Worm (Caenorhabditis elegans) whole organism, young adult: ENCODE data around the gene R151.1.

Experiments used
- B0336.3 ChIP-seq: fragments of 200-800 bp; sonication (Bioruptor generic); IDR thresholded peaks from 2 replicates; pipeline ENCODE4 v1.3.6; 2022; ENCODE audit warnings: missing genetic modification characterization, missing compliant biosample characterization
- C06A6.2 ChIP-seq: fragments of 200-800 bp; sonication (Bioruptor generic); conservative IDR thresholded peaks from 2 replicates; pipeline ENCODE4 v1.3.6; 2022; ENCODE audit warnings: missing genetic modification characterization, missing compliant biosample characterization
- D2030.7 ChIP-seq: fragments of 200-800 bp; sonication (Bioruptor generic); IDR thresholded peaks from 2 replicates; pipeline ENCODE4 v1.3.6; 2022; ENCODE audit warnings: missing genetic modification reagents, missing genetic modification characterization, missing compliant biosample characterization
- F23B12.7 ChIP-seq: sonication (generic microtip); optimal IDR thresholded peaks from 2 replicates; lab custom pipeline; 2017; ENCODE audit warnings: missing genetic modification characterization, mild to moderate bottlenecking, missing compliant biosample characterization, antibody characterized with exemption, moderate library complexity; ENCODE audit not compliant: insufficient read depth
- F33H1.4 ChIP-seq: fragments of 200-800 bp; sonication (Bioruptor generic); IDR thresholded peaks from 2 replicates; pipeline ENCODE4 v1.3.6; 2022; ENCODE audit warnings: missing genetic modification reagents, missing genetic modification characterization, missing compliant biosample characterization
- F49E8.2 ChIP-seq: sonication (generic microtip); optimal IDR thresholded peaks from 3 replicates; lab custom pipeline; 2017; ENCODE audit warnings: missing genetic modification characterization, mild to moderate bottlenecking, missing compliant biosample characterization, antibody characterized with exemption, moderate library complexity; ENCODE audit not compliant: insufficient read depth
- F52B5.7 ChIP-seq: sonication (generic microtip); optimal IDR thresholded peaks from 2 replicates; lab custom pipeline; 2016; ENCODE audit warnings: mild to moderate bottlenecking, missing genetic modification characterization, missing compliant biosample characterization
- K11D2.4 ChIP-seq: fragments of 200-800 bp; sonication (Bioruptor generic); IDR thresholded peaks from 2 replicates; pipeline ENCODE4 v1.3.6; 2022; ENCODE audit warnings: missing genetic modification reagents, missing genetic modification characterization, missing compliant biosample characterization
- T26A5.8 ChIP-seq: sonication (generic microtip); optimal IDR thresholded peaks from 2 replicates; lab custom pipeline; 2016; ENCODE audit warnings: missing genetic modification characterization, missing compliant biosample characterization
- Y53G8AR.9 ChIP-seq: fragments of 200-800 bp; sonication (Bioruptor generic); conservative IDR thresholded peaks from 2 replicates; pipeline ENCODE4 v1.3.6; 2022; ENCODE audit warnings: missing genetic modification reagents, missing genetic modification characterization, missing compliant biosample characterization
- akir-1 ChIP-seq: fragments of 200-800 bp; sonication (Bioruptor generic); optimal IDR thresholded peaks from 2 replicates; lab custom pipeline; 2018; ENCODE audit warnings: mild to moderate bottlenecking, missing genetic modification characterization, moderate library complexity, missing compliant biosample characterization
- aptf-3 ChIP-seq: fragments of 200-800 bp; sonication (Bioruptor generic); IDR thresholded peaks from 2 replicates; pipeline ENCODE4 v1.3.6; 2022; ENCODE audit warnings: missing genetic modification characterization, missing compliant biosample characterization
- atf-7 ChIP-seq: sonication (generic microtip); optimal IDR thresholded peaks from 2 replicates; lab custom pipeline; 2017; ENCODE audit warnings: mild to moderate bottlenecking, missing genetic modification characterization, missing compliant biosample characterization
- attf-5 ChIP-seq: fragments of 200-800 bp; sonication (Bioruptor generic); optimal IDR thresholded peaks from 2 replicates; lab custom pipeline; 2018; ENCODE audit warnings: mild to moderate bottlenecking, missing genetic modification characterization, missing compliant biosample characterization
- ceh-100 ChIP-seq: fragments of 200-800 bp; sonication (Bioruptor generic); IDR thresholded peaks from 2 replicates; pipeline ENCODE4 v1.3.6; 2022; ENCODE audit warnings: missing genetic modification reagents, missing genetic modification characterization, missing compliant biosample characterization
- ceh-27 ChIP-seq: fragments of 200-800 bp; sonication (Bioruptor generic); optimal IDR thresholded peaks from 2 replicates; lab custom pipeline; 2018; ENCODE audit warnings: mild to moderate bottlenecking, missing genetic modification characterization, moderate library complexity, missing compliant biosample characterization
- chd-7 ChIP-seq: sonication (generic microtip); optimal IDR thresholded peaks from 2 replicates; lab custom pipeline; 2016; ENCODE audit warnings: mild to moderate bottlenecking, missing genetic modification characterization, moderate library complexity, missing compliant biosample characterization
- dox-1 ChIP-seq: fragments of 200-800 bp; sonication (Bioruptor generic); IDR thresholded peaks from 2 replicates; pipeline ENCODE4 v1.3.6; 2022; ENCODE audit warnings: missing genetic modification reagents, missing genetic modification characterization, missing compliant biosample characterization
- dpl-1 ChIP-seq: fragments of 150-350 bp; optimal IDR thresholded peaks from 2 replicates; lab custom pipeline; 2014; ENCODE audit warnings: missing biosample characterization, missing genetic modification reagents, missing genetic modification characterization
- efl-1 ChIP-seq: fragments of 150-350 bp; optimal IDR thresholded peaks from 2 replicates; lab custom pipeline; 2014; ENCODE audit warnings: missing biosample characterization, missing genetic modification reagents, missing genetic modification characterization
- egl-18 ChIP-seq: fragments of 200-800 bp; sonication (Bioruptor generic); IDR thresholded peaks from 2 replicates; pipeline ENCODE4 v1.3.6; 2022; ENCODE audit warnings: missing genetic modification reagents, missing genetic modification characterization, missing compliant biosample characterization
- let-607 ChIP-seq, 2 experiments: fragments of 200-800 bp in 1 of 2; sonication (Bioruptor generic) in 1 of 2; sonication (generic microtip) in 1 of 2; optimal IDR thresholded peaks; 2 replicates each; lab custom pipeline; 2016 to 2018; ENCODE audit warnings: mild to moderate bottlenecking in 2 of 2, missing compliant biosample characterization in 2 of 2, missing genetic modification characterization in 2 of 2, moderate library complexity in 2 of 2, missing genotype in 1 of 2
- lin-35 ChIP-seq, 3 experiments: fragments of 150-350 bp in 2 of 3; sonication (generic microtip) in 1 of 3; optimal IDR thresholded peaks; 2 replicates each; lab custom pipeline; 2014 to 2018; ENCODE audit warnings: missing biosample characterization in 3 of 3, missing genetic modification characterization in 3 of 3, missing genetic modification reagents in 3 of 3
- lin-40 ChIP-seq: sonication (generic microtip); optimal IDR thresholded peaks from 2 replicates; lab custom pipeline; 2016; ENCODE audit warnings: missing genetic modification characterization, mild to moderate bottlenecking, missing compliant biosample characterization, missing genotype, missing genetic modification reagents
- lir-1 ChIP-seq: fragments of 200-800 bp; sonication (Bioruptor generic); conservative IDR thresholded peaks from 2 replicates; pipeline ENCODE4 v1.3.6; 2022; ENCODE audit warnings: missing genetic modification reagents, missing genetic modification characterization, missing compliant biosample characterization
- lsl-1 ChIP-seq: fragments of 200-800 bp; sonication (Bioruptor generic); optimal IDR thresholded peaks from 2 replicates; lab custom pipeline; 2018; ENCODE audit warnings: mild to moderate bottlenecking, missing genetic modification characterization, moderate library complexity, missing compliant biosample characterization
- madf-10 ChIP-seq: sonication (generic microtip); optimal IDR thresholded peaks from 2 replicates; lab custom pipeline; 2016; ENCODE audit warnings: mild to moderate bottlenecking, missing genetic modification characterization, missing compliant biosample characterization
- madf-3 ChIP-seq: fragments of 200-800 bp; sonication (Bioruptor generic); IDR thresholded peaks from 2 replicates; pipeline ENCODE4 v1.3.6; 2022; ENCODE audit warnings: missing genetic modification reagents, missing genetic modification characterization, missing compliant biosample characterization
- madf-6 ChIP-seq: fragments of 200-800 bp; sonication (Bioruptor generic); IDR thresholded peaks from 2 replicates; pipeline ENCODE4 v1.3.6; 2022; ENCODE audit warnings: missing genetic modification reagents, missing genetic modification characterization, missing compliant biosample characterization
- madf-8 ChIP-seq: fragments of 200-800 bp; sonication (Bioruptor generic); conservative IDR thresholded peaks from 2 replicates; pipeline ENCODE4 v1.3.6; 2022; ENCODE audit warnings: missing genetic modification reagents, missing genetic modification characterization, missing compliant biosample characterization
- mcd-1 ChIP-seq: fragments of 200-800 bp; sonication (Bioruptor generic); IDR thresholded peaks from 2 replicates; pipeline ENCODE4 v1.3.6; 2022; ENCODE audit warnings: missing genetic modification reagents, missing genetic modification characterization, missing compliant biosample characterization
- nhr-179 ChIP-seq: sonication (generic microtip); optimal IDR thresholded peaks from 2 replicates; lab custom pipeline; 2016; ENCODE audit warnings: mild to moderate bottlenecking, missing genetic modification characterization, missing compliant biosample characterization
- nhr-80 ChIP-seq: sonication (generic microtip); optimal IDR thresholded peaks from 2 replicates; lab custom pipeline; 2016; ENCODE audit warnings: missing genetic modification characterization, missing compliant biosample characterization
- pbrm-1 ChIP-seq: fragments of 200-800 bp; sonication (Bioruptor generic); IDR thresholded peaks from 2 replicates; pipeline ENCODE4 v1.3.6; 2022; ENCODE audit warnings: missing genetic modification reagents, missing genetic modification characterization, missing compliant biosample characterization
- rcor-1 ChIP-seq: fragments of 200-800 bp; sonication (Bioruptor generic); IDR thresholded peaks from 2 replicates; pipeline ENCODE4 v1.3.6; 2022; ENCODE audit warnings: missing genetic modification reagents, missing genetic modification characterization, missing compliant biosample characterization
- snpc-1.1 ChIP-seq: sonication (generic microtip); optimal IDR thresholded peaks from 2 replicates; lab custom pipeline; 2017; ENCODE audit warnings: missing genetic modification characterization, mild to moderate bottlenecking, missing compliant biosample characterization, antibody characterized with exemption, moderate library complexity, missing genotype, missing genetic modification reagents; ENCODE audit not compliant: insufficient read depth
- snpc-4 ChIP-seq, 5 experiments: fragments of 150-350 bp in 1 of 5; sonication (generic microtip) in 4 of 5; optimal IDR thresholded peaks; 2 replicates each; lab custom pipeline; 2014 to 2018; ENCODE audit warnings: missing genetic modification characterization in 5 of 5, missing biosample characterization in 3 of 5, antibody characterized with exemption in 2 of 5, mild to moderate bottlenecking in 2 of 5, missing compliant biosample characterization in 2 of 5, missing genotype in 2 of 5, moderate library complexity in 2 of 5, missing genetic modification reagents in 1 of 5
- somi-1 ChIP-seq: fragments of 200-800 bp; sonication (Bioruptor generic); optimal IDR thresholded peaks from 2 replicates; lab custom pipeline; 2018; ENCODE audit warnings: mild to moderate bottlenecking, missing genetic modification characterization, missing compliant biosample characterization
- tlf-1 ChIP-seq: fragments of 200-800 bp; sonication (Bioruptor generic); optimal IDR thresholded peaks from 2 replicates; lab custom pipeline; 2018; ENCODE audit warnings: mild to moderate bottlenecking, missing genetic modification characterization, missing compliant biosample characterization
- xnd-1 ChIP-seq: sonication (generic microtip); optimal IDR thresholded peaks from 2 replicates; lab custom pipeline; 2016; ENCODE audit warnings: missing genotype, missing genetic modification reagents, missing genetic modification characterization, missing compliant biosample characterization
- ztf-18 ChIP-seq: sonication (generic microtip); optimal IDR thresholded peaks from 2 replicates; lab custom pipeline; 2016; ENCODE audit warnings: missing genotype, mild to moderate bottlenecking, missing genetic modification characterization, missing compliant biosample characterization
- ztf-22 ChIP-seq: fragments of 200-800 bp; sonication (Bioruptor generic); optimal IDR thresholded peaks from 2 replicates; lab custom pipeline; 2018; ENCODE audit warnings: mild to moderate bottlenecking, missing genetic modification characterization, moderate library complexity, missing compliant biosample characterization
- ztf-28 ChIP-seq: fragments of 200-800 bp; sonication (Bioruptor generic); IDR thresholded peaks from 2 replicates; pipeline ENCODE4 v1.3.6; 2022; ENCODE audit warnings: missing genetic modification reagents, missing genetic modification characterization, missing compliant biosample characterization

Gene R151.1

DNA sequence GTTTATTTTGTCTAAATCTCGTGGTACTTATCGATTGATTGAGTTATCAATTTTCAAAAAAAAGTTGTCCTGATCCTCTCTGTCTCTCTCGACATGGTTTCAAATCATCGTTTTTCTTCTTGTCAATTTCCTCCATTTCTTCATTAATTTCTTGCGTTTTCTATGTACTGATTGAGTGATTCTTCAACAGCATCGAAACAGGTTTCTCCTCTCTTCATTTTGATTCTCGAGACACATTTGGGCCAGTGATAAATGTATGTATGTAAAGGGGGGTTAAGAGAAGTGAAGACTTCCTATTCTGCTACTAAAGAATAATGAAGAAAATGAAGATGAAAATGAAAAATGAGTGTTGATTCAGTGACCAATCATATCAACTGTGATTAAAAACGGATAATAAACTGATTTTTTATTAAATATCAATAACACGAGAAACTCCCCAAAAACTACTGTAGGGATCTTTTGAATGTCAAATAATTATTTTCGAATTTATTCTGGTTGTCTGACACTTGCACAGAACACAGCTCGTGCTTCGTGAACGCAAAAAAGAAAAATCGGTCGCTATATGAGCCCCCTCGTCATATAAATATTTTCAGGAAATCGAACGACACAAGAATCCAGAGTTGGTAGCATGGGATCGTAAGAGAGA is 13.1 kb upstream of the R151.1 start:
- TF ChIP-seq somi-1 (GFP tag; lab: Kevin White, UChicago): peak; percentile 26
- TF ChIP-seq lin-40 (tag; lab: Kevin White, UChicago): peak; percentile 20
- TF ChIP-seq dox-1: no peak

ce11 chrIII:7207903-7208497 is 8.3 kb upstream of the R151.1 start, which contains the start of gene rpl-6:
TSS of gene rpl-6 (plus strand) at chrIII:7208447.
- TF ChIP-seq ztf-28 (GFP tag; lab: Robert Waterston, UW): 0 out of 2 replicates have a peak, but pooled peaks have one; percentile 62
- TF ChIP-seq let-607 (tag; optimal IDR thresholded peaks at IDR 0.05; lab: Kevin White, UChicago): peak in 1 of 2 experiments; percentile 42
- peak; percentile 4 for TF ChIP-seq madf-10 (tag; lab: Kevin White, UChicago)
- peak; percentile 65; the same call in 1 of the 2 replicates for TF ChIP-seq K11D2.4 (GFP tag; lab: Robert Waterston, UW)
- TF ChIP-seq egl-18 (GFP tag; lab: Robert Waterston, UW): no peak
- TF ChIP-seq ztf-22 (GFP tag; lab: Kevin White, UChicago): no peak
- TF ChIP-seq D2030.7 (GFP tag; lab: Robert Waterston, UW): 0 out of 2 replicates have a peak, but pooled peaks have one; percentile 44
- peak; percentile 98 for TF ChIP-seq F33H1.4 (GFP tag; lab: Robert Waterston, UW)
- no peak; the same call in 1 of the 2 replicates for TF ChIP-seq C06A6.2 (GFP tag; lab: Robert Waterston, UW)
- TF ChIP-seq F23B12.7 (tag; lab: Kevin White, UChicago): peak; percentile 79
- TF ChIP-seq ceh-100 (GFP tag; lab: Robert Waterston, UW): peak; percentile 29; the same call in 1 of the 2 replicates
- TF ChIP-seq T26A5.8 (tag; lab: Kevin White, UChicago): no peak
- peak; percentile 1 for TF ChIP-seq xnd-1 (tag; lab: Kevin White, UChicago)
- TF ChIP-seq madf-6 (GFP tag; lab: Robert Waterston, UW): peak; percentile 83
- TF ChIP-seq akir-1: no peak
- peak; percentile 68 for TF ChIP-seq lin-40 (tag; lab: Kevin White, UChicago)
- TF ChIP-seq dpl-1: peak; percentile 35
- TF ChIP-seq F49E8.2 (tag; lab: Kevin White, UChicago): peak; percentile 47
- TF ChIP-seq Y53G8AR.9: peak; percentile 84
- TF ChIP-seq mcd-1 (GFP tag; lab: Robert Waterston, UW): peak; percentile 81
- peak; percentile 64 for TF ChIP-seq attf-5
- TF ChIP-seq tlf-1 (GFP tag; lab: Kevin White, UChicago): peak; percentile 88
- TF ChIP-seq lsl-1 (GFP tag; lab: Kevin White, UChicago): peak; percentile 91
- TF ChIP-seq madf-8 (GFP tag; lab: Robert Waterston, UW): peak; percentile 54
- peak; percentile 37 for TF ChIP-seq snpc-1.1 (tag; lab: Kevin White, UChicago)
- no peak for TF ChIP-seq F52B5.7 (tag; lab: Kevin White, UChicago)
- TF ChIP-seq ceh-27 (GFP tag; lab: Kevin White, UChicago): peak; percentile 82
- peak; percentile 47 for TF ChIP-seq ztf-18 (tag; lab: Kevin White, UChicago)
- peak; percentile 72 for TF ChIP-seq pbrm-1 (GFP tag; lab: Robert Waterston, UW)
- TF ChIP-seq chd-7 (tag; lab: Kevin White, UChicago): no peak
- no peak for TF ChIP-seq B0336.3 (GFP tag; lab: Robert Waterston, UW)
- TF ChIP-seq rcor-1 (GFP tag; lab: Robert Waterston, UW): peak; percentile 73
- TF ChIP-seq lin-35 (GFP tag; optimal IDR thresholded peaks at IDR 0.05; lab: Kevin White, UChicago): peak in 1 of 3 experiments; percentile 86
- TF ChIP-seq atf-7 (tag; lab: Kevin White, UChicago): no peak
- peak; percentile 84 for TF ChIP-seq madf-3 (GFP tag; lab: Robert Waterston, UW)
- peak; percentile 68 for TF ChIP-seq efl-1 (GFP tag; lab: Kevin White, UChicago)
- TF ChIP-seq aptf-3 (GFP tag; lab: Robert Waterston, UW): no peak
- TF ChIP-seq nhr-179 (tag; lab: Kevin White, UChicago): no peak
- TF ChIP-seq lir-1 (GFP tag; lab: Robert Waterston, UW): peak; percentile 28; the same call in 1 of the 2 replicates
- TF ChIP-seq snpc-4 (GFP tag; optimal IDR thresholded peaks at IDR 0.05; lab: Kevin White, UChicago): no peak
- peak; percentile 49 to 76 (median 62) for TF ChIP-seq snpc-4 (tag; optimal IDR thresholded peaks at IDR 0.05; lab: Kevin White, UChicago)
- peak; percentile 32 for TF ChIP-seq nhr-80 (tag; lab: Kevin White, UChicago)
